Worm (Caenorhabditis elegans) whole organism, mixed stage, embryonic: ENCODE measurements around the gene Y49E10.16.

ENCODE experiments used
- lin-13 ChIP-seq: fragments of 150-350 bp; optimal IDR thresholded peaks from 2 replicates; lab custom pipeline; 2014; ENCODE audit warnings: missing biosample characterization, missing genetic modification characterization
- mab-5 ChIP-seq: fragments of 150-350 bp; optimal IDR thresholded peaks from 2 replicates; lab custom pipeline; 2014; ENCODE audit warnings: missing biosample characterization, missing genetic modification characterization
- nhr-12 ChIP-seq: fragments of 150-350 bp; optimal IDR thresholded peaks from 2 replicates; lab custom pipeline; 2014; ENCODE audit warnings: missing biosample characterization, missing genetic modification characterization
- sem-2 ChIP-seq: fragments of 200-800 bp; sonication (Bioruptor generic); optimal IDR thresholded peaks from 2 replicates; lab custom pipeline; 2018; ENCODE audit warnings: mild to moderate bottlenecking, missing genetic modification characterization, missing compliant biosample characterization
- unc-120 ChIP-seq: sonication (generic microtip); optimal IDR thresholded peaks from 2 replicates; lab custom pipeline; 2017; ENCODE audit warnings: missing genetic modification characterization, missing compliant biosample characterization; ENCODE audit not compliant: poor library complexity, severe bottlenecking

- TF ChIP-seq unc-120 (tag; lab: Kevin White, UChicago) (no peak), nhr-12 (tag; lab: Kevin White, UChicago) (no peak), sem-2 (no peak), mab-5 (tag; lab: Kevin White, UChicago) (no peak), lin-13 (no peak)
These were observed 35.2 kb upstream of the Y49E10.16 start, which contains the start of gene Y49E10.10 for ce11 chrIII:12395085-12395484.
